Fruit fly (Drosophila melanogaster) whole organism, embryonic: ENCODE measurements around the gene CG5500.
A peak's percentile ranks its signal among the peaks of the same experiment; 100 is the strongest.

ENCODE experiments used
- Adf1 ChIP-seq: fragments of 200-800 bp; sonication (Bioruptor generic); IDR thresholded peaks from 2 replicates; pipeline ENCODE4 v1.3.6; 2022; ENCODE audit warnings: missing biosample characterization, missing genetic modification characterization
- CG10209 ChIP-seq: fragments of 200-800 bp; sonication (Bioruptor generic); optimal IDR thresholded peaks from 3 replicates; lab custom pipeline; 2017; ENCODE audit warnings: missing biosample characterization, mild to moderate bottlenecking, missing genetic modification characterization, missing genetic modification reagents
- CG10543 ChIP-seq: fragments of 200-800 bp; sonication (Bioruptor generic); optimal IDR thresholded peaks from 3 replicates; lab custom pipeline; 2017; ENCODE audit warnings: missing biosample characterization, mild to moderate bottlenecking, missing genetic modification characterization, moderate library complexity
- CG10565 ChIP-seq: fragments of 200-800 bp; sonication (Bioruptor generic); optimal IDR thresholded peaks from 3 replicates; lab custom pipeline; 2016; ENCODE audit warnings: missing biosample characterization, mild to moderate bottlenecking, missing genetic modification characterization
- CG11085 ChIP-seq: fragments of 200-800 bp; sonication (Bioruptor generic); IDR thresholded peaks from 2 replicates; pipeline ENCODE4 v1.3.6; 2022; ENCODE audit warnings: missing biosample characterization, missing genetic modification characterization
- CG11456 ChIP-seq: fragments of 200-800 bp; sonication (Bioruptor generic); IDR thresholded peaks from 3 replicates; pipeline ENCODE4 v1.3.6; 2022; ENCODE audit warnings: missing biosample characterization, missing genetic modification characterization
- CG13123 ChIP-seq: fragments of 200-800 bp; sonication (Bioruptor generic); optimal IDR thresholded peaks from 2 replicates; lab custom pipeline; 2016; ENCODE audit warnings: missing biosample characterization, missing genetic modification characterization
- CG15601 ChIP-seq: fragments of 200-800 bp; sonication (Bioruptor generic); optimal IDR thresholded peaks from 3 replicates; lab custom pipeline; 2019; ENCODE audit warnings: missing biosample characterization, mild to moderate bottlenecking, missing genetic modification characterization, moderate library complexity
- CG3065 ChIP-seq: fragments of 200-800 bp; sonication (Bioruptor generic); optimal IDR thresholded peaks from 2 replicates; lab custom pipeline; 2016; ENCODE audit warnings: missing biosample characterization, missing genetic modification characterization
- CG3163 ChIP-seq: fragments of 200-800 bp; sonication (Bioruptor generic); optimal IDR thresholded peaks from 3 replicates; lab custom pipeline; 2016; ENCODE audit warnings: missing biosample characterization, missing genetic modification characterization
- CG32767 ChIP-seq: fragments of 200-800 bp; sonication (Bioruptor generic); IDR thresholded peaks from 2 replicates; pipeline ENCODE4 v1.3.6; 2022; ENCODE audit warnings: missing biosample characterization, missing genetic modification characterization
- CG3281 ChIP-seq: fragments of 200-800 bp; sonication (Bioruptor generic); optimal IDR thresholded peaks from 3 replicates; lab custom pipeline; 2017; ENCODE audit warnings: missing biosample characterization, mild to moderate bottlenecking, missing genetic modification characterization
- CG4617 ChIP-seq: fragments of 200-800 bp; sonication (Bioruptor generic); optimal IDR thresholded peaks from 3 replicates; lab custom pipeline; 2016; ENCODE audit warnings: missing biosample characterization, missing genetic modification characterization, borderline replicate concordance
- CG5180 ChIP-seq: fragments of 200-800 bp; sonication (Bioruptor generic); optimal IDR thresholded peaks from 3 replicates; lab custom pipeline; 2017; ENCODE audit warnings: missing biosample characterization, missing genetic modification characterization, mild to moderate bottlenecking, moderate library complexity, missing genetic modification reagents
- CG6689 ChIP-seq: fragments of 200-800 bp; sonication (Bioruptor generic); IDR thresholded peaks from 2 replicates; pipeline ENCODE4 v1.3.6; 2022; ENCODE audit warnings: missing biosample characterization, missing genetic modification characterization
- CG7745 ChIP-seq: fragments of 200-800 bp; sonication (Bioruptor generic); optimal IDR thresholded peaks from 2 replicates; lab custom pipeline; 2018; ENCODE audit warnings: missing biosample characterization, mild to moderate bottlenecking, missing genetic modification characterization, moderate library complexity
- CG8359 ChIP-seq: fragments of 200-800 bp; sonication (Bioruptor generic); optimal IDR thresholded peaks from 2 replicates; lab custom pipeline; 2017; ENCODE audit warnings: missing biosample characterization, mild to moderate bottlenecking, missing genetic modification characterization, borderline replicate concordance
- CG8388 ChIP-seq: fragments of 200-800 bp; sonication (Bioruptor generic); optimal IDR thresholded peaks from 2 replicates; lab custom pipeline; 2019; ENCODE audit warnings: missing biosample characterization, mild to moderate bottlenecking, missing genetic modification characterization, moderate library complexity
- CG9797 ChIP-seq: fragments of 200-800 bp; sonication (Bioruptor generic); optimal IDR thresholded peaks from 3 replicates; lab custom pipeline; 2018; ENCODE audit warnings: missing biosample characterization, mild to moderate bottlenecking, missing genetic modification characterization
- CG9876 ChIP-seq: fragments of 200-800 bp; sonication (Bioruptor generic); optimal IDR thresholded peaks from 2 replicates; lab custom pipeline; 2016; ENCODE audit warnings: missing biosample characterization, missing genetic modification characterization
- Elba2 ChIP-seq: fragments of 200-800 bp; sonication (Bioruptor generic); optimal IDR thresholded peaks from 3 replicates; lab custom pipeline; 2016; ENCODE audit warnings: missing biosample characterization, missing genetic modification characterization
- Ets97D ChIP-seq: fragments of 200-800 bp; sonication (Bioruptor generic); optimal IDR thresholded peaks from 3 replicates; lab custom pipeline; 2016; ENCODE audit warnings: missing biosample characterization, missing genetic modification characterization
- Hr78 ChIP-seq, 2 experiments: fragments of 200-800 bp in 1 of 2; fragments of >200 bp in 1 of 2; sonication (Bioruptor generic) in 1 of 2; optimal IDR thresholded peaks; 2 replicates each; lab custom pipeline; 2017 to 2019; ENCODE audit warnings: missing biosample characterization in 2 of 2, missing genetic modification characterization in 2 of 2, mild to moderate bottlenecking in 1 of 2, moderate library complexity in 1 of 2
- Med ChIP-seq: fragments of 200-800 bp; sonication (Bioruptor generic); peaks from one replicate; lab custom pipeline; 2016; ENCODE audit warnings: missing biosample characterization, missing genetic modification characterization, mild to moderate bottlenecking, inconsistent platforms, moderate library complexity
- Ssrp ChIP-seq: fragments of 200-800 bp; sonication (Bioruptor generic); optimal IDR thresholded peaks from 2 replicates; lab custom pipeline; 2018; ENCODE audit warnings: missing biosample characterization, mild to moderate bottlenecking, missing genetic modification characterization, moderate library complexity
- ab ChIP-seq: fragments of 200-800 bp; sonication (Bioruptor generic); optimal IDR thresholded peaks from 2 replicates; lab custom pipeline; 2016; ENCODE audit warnings: missing biosample characterization, missing genetic modification characterization
- bab2 ChIP-seq: fragments of 200-800 bp; sonication (Bioruptor generic); optimal IDR thresholded peaks from 2 replicates; lab custom pipeline; 2016; ENCODE audit warnings: missing biosample characterization, missing genetic modification characterization
- caup ChIP-seq: fragments of 200-800 bp; sonication (Bioruptor generic); optimal IDR thresholded peaks from 3 replicates; lab custom pipeline; 2017; ENCODE audit warnings: missing biosample characterization, mild to moderate bottlenecking, missing genetic modification characterization, moderate library complexity; ENCODE audit not compliant: severe bottlenecking
- crol ChIP-seq: fragments of 200-800 bp; sonication (Bioruptor generic); IDR thresholded peaks from 2 replicates; pipeline ENCODE4 v1.3.6; 2022; ENCODE audit warnings: missing biosample characterization, missing genetic modification characterization
- fd3F ChIP-seq: fragments of 200-800 bp; sonication (Bioruptor generic); optimal IDR thresholded peaks from 2 replicates; lab custom pipeline; 2018; ENCODE audit warnings: missing biosample characterization, mild to moderate bottlenecking, missing genetic modification characterization, moderate library complexity
- ftz-f1 ChIP-seq: fragments of 200-800 bp; sonication (Bioruptor generic); optimal IDR thresholded peaks from 2 replicates; lab custom pipeline; 2016; ENCODE audit warnings: missing biosample characterization, missing genetic modification characterization
- gem ChIP-seq: fragments of 200-800 bp; sonication (Bioruptor generic); optimal IDR thresholded peaks from 2 replicates; lab custom pipeline; 2019; ENCODE audit warnings: missing biosample characterization, mild to moderate bottlenecking, missing genetic modification characterization, moderate library complexity
- gro ChIP-seq: fragments of 200-800 bp; sonication (Bioruptor generic); optimal IDR thresholded peaks from 2 replicates; lab custom pipeline; 2016; ENCODE audit warnings: missing biosample characterization, missing genetic modification characterization
- gsb-n ChIP-seq: fragments of 200-800 bp; sonication (Bioruptor generic); optimal IDR thresholded peaks from 3 replicates; lab custom pipeline; 2018; ENCODE audit warnings: missing biosample characterization, mild to moderate bottlenecking, missing genetic modification characterization
- hkb ChIP-seq, 2 experiments: fragments of 200-800 bp in 1 of 2; fragments of >200 bp in 1 of 2; sonication (Bioruptor generic) in 1 of 2; IDR thresholded peaks in 1 of 2; optimal IDR thresholded peaks in 1 of 2; 2 replicates each; pipeline versions ENCODE4 v1.3.6 to Lab custom; 2017 to 2022; ENCODE audit warnings: missing biosample characterization in 1 of 2, missing genetic modification characterization in 1 of 2
- insv ChIP-seq, 2 experiments: fragments of 200-800 bp; sonication (Bioruptor generic); optimal IDR thresholded peaks; 3 replicates each; lab custom pipeline; 2016 to 2018; ENCODE audit warnings: missing biosample characterization in 2 of 2, missing genetic modification characterization in 2 of 2
- kni ChIP-seq: fragments of 200-800 bp; sonication (Bioruptor generic); optimal IDR thresholded peaks from 3 replicates; lab custom pipeline; 2017; ENCODE audit warnings: mild to moderate bottlenecking, missing biosample characterization, missing genetic modification reagents, missing genetic modification characterization
- ranshi ChIP-seq: fragments of 200-800 bp; sonication (Bioruptor generic); IDR thresholded peaks from 2 replicates; pipeline ENCODE4 v1.3.6; 2022; ENCODE audit warnings: missing biosample characterization, missing genetic modification characterization
- rib ChIP-seq: fragments of 200-800 bp; sonication (Bioruptor generic); IDR thresholded peaks from 2 replicates; pipeline ENCODE4 v1.3.6; 2022; ENCODE audit warnings: missing biosample characterization, missing genetic modification characterization
- run ChIP-seq: fragments of 200-800 bp; sonication (Bioruptor generic); optimal IDR thresholded peaks from 3 replicates; lab custom pipeline; 2018; ENCODE audit warnings: missing biosample characterization, mild to moderate bottlenecking, missing genetic modification characterization
- scrt ChIP-seq: fragments of 200-800 bp; sonication (Bioruptor generic); optimal IDR thresholded peaks from 2 replicates; lab custom pipeline; 2018; ENCODE audit warnings: missing biosample characterization, mild to moderate bottlenecking, missing genetic modification characterization, moderate library complexity
- seq ChIP-seq: fragments of 200-800 bp; sonication (Bioruptor generic); IDR thresholded peaks from 2 replicates; pipeline ENCODE4 v1.3.6; 2022; ENCODE audit warnings: missing biosample characterization, missing genetic modification characterization
- tup ChIP-seq: fragments of 200-800 bp; sonication (Bioruptor generic); optimal IDR thresholded peaks from 2 replicates; lab custom pipeline; 2016; ENCODE audit warnings: missing biosample characterization, mild to moderate bottlenecking, missing genetic modification characterization, moderate library complexity
- unc-4 ChIP-seq: fragments of 200-800 bp; sonication (Bioruptor generic); IDR thresholded peaks from 2 replicates; pipeline ENCODE4 v1.3.6; 2022; ENCODE audit warnings: missing biosample characterization, missing genetic modification characterization; ENCODE audit not compliant: partially characterized antibody
- wek ChIP-seq: fragments of 200-800 bp; sonication (Bioruptor generic); optimal IDR thresholded peaks from 3 replicates; lab custom pipeline; 2018; ENCODE audit warnings: missing biosample characterization, mild to moderate bottlenecking, missing genetic modification characterization, moderate library complexity

The CG5500 gene

DNA sequence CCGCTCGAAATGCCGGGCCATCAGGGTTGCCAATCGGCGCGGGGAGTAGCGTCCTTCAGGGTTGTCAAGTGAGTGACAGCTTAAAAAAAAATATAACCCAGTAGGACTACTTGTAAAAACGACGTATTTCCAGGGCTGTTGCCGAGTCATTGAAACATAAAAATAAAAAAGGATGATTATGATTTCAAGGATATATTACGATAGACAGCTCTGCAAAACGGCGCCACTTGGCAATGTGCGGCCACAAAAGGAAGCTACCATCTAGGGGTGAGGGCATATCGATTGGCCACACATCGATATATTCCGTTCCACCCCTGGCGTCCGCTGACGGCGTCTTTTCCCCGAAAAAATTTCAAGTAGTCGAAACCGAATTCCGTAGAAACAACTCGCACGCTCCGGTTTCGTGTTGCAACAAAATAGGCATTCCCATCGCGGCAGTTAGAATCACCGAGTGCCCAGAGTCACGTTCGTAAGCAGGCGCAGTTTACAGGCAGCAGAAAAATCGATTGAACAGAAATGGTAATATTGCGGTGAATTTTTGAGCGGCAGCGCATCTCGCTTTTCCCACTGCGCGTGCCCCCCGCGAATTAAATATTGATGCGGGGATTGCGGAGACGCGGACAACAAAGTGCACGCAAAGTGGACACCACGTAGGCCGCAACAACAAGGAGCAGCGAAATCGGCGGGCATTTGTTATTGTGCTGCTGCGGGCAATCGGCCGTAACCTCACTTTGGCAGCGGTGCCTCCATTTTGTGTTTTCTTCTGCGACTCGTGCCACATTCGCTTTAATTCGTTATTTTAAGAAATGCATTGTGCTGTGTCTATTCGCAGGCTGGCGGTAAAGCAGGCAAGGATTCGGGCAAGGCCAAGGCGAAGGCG is 9.6 kb upstream of the CG5500 start, which contains the start of the genes ball and His2Av (continued):
- peak; percentile 38 for TF ChIP-seq crol

DNA sequence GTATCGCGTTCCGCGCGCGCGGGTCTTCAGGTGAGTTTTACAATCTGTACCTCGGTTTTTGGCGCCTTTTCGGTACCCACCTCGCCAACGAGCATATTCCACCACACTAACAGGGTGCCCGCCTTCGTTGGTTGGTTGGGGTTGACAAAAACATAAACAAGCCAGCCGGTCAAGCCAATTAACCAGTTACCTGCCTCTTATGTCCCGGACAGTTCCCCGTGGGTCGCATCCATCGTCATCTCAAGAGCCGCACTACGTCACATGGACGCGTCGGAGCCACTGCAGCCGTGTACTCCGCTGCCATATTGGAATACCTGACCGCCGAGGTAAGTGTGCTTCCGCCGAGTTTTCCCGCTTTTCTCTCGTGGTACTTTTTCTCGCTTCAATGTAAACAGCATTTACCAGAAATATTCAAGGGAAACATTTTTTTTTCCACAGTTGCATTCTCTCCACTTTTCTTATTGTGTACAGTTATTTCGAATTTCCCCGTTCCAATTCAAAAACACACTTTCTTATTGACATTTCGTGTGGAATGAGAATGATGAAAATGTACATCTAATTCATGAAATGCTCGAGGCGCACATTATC is 8.9 kb upstream of the CG5500 start:
- no peak for TF ChIP-seq ranshi
- no peak for TF ChIP-seq hkb (optimal IDR thresholded peaks at IDR 0.05; lab: Kevin White, UChicago)
- no peak for TF ChIP-seq hkb (GFP tag; IDR thresholded peaks at IDR 0.05; lab: Robert Waterston, UW)
- no peak for TF ChIP-seq CG9876 (GFP tag; lab: Kevin White, UChicago)
- no peak for TF ChIP-seq CG7745 (tag; lab: Kevin White, UChicago)
- TF ChIP-seq tup: no peak
- no peak for TF ChIP-seq gem (tag; lab: Kevin White, UChicago)
- TF ChIP-seq CG6689 (GFP tag; lab: Robert Waterston, UW): no peak
- TF ChIP-seq gro: no peak
- peak; percentile 87 for TF ChIP-seq Med
- TF ChIP-seq wek (GFP tag; lab: Kevin White, UChicago): no peak
- no peak for TF ChIP-seq caup
- TF ChIP-seq Ets97D (GFP tag; lab: Kevin White, UChicago): no peak
- TF ChIP-seq unc-4 (GFP tag; lab: Robert Waterston, UW): no peak
- TF ChIP-seq CG8388 (GFP tag; lab: Kevin White, UChicago): no peak
- TF ChIP-seq CG15601 (tag; lab: Kevin White, UChicago): no peak
- peak; percentile 37; the same call in 1 of the 2 replicates for TF ChIP-seq seq (GFP tag; lab: Robert Waterston, UW)
- TF ChIP-seq CG11456 (GFP tag; lab: Robert Waterston, UW): no peak
- no peak for TF ChIP-seq kni (GFP tag; lab: Kevin White, UChicago)
- peak; percentile 82 for TF ChIP-seq Elba2 (GFP tag; lab: Kevin White, UChicago)
- TF ChIP-seq bab2: no peak
- no peak for TF ChIP-seq CG32767 (GFP tag; lab: Robert Waterston, UW)
- no peak for TF ChIP-seq ab (GFP tag; lab: Kevin White, UChicago)
- no peak for TF ChIP-seq CG3163 (GFP tag; lab: Kevin White, UChicago)
- no peak for TF ChIP-seq CG4617 (GFP tag; lab: Kevin White, UChicago)
- TF ChIP-seq CG9797 (GFP tag; lab: Kevin White, UChicago): no peak
- no peak for TF ChIP-seq crol
- no peak for TF ChIP-seq Hr78 (GFP tag; optimal IDR thresholded peaks at IDR 0.05; lab: Kevin White, UChicago)
- TF ChIP-seq CG11085 (GFP tag; lab: Robert Waterston, UW): no peak
- peak in 1 of 2 experiments; percentile 49 for TF ChIP-seq insv (GFP tag; optimal IDR thresholded peaks at IDR 0.05; lab: Kevin White, UChicago)
- no peak for TF ChIP-seq fd3F (GFP tag; lab: Kevin White, UChicago)
- TF ChIP-seq CG10565 (GFP tag; lab: Kevin White, UChicago): no peak
- TF ChIP-seq Adf1 (GFP tag; lab: Robert Waterston, UW): no peak
- no peak for TF ChIP-seq gsb-n
- TF ChIP-seq Ssrp (tag; lab: Kevin White, UChicago): no peak
- no peak for TF ChIP-seq CG8359 (GFP tag; lab: Kevin White, UChicago)
- TF ChIP-seq CG13123 (GFP tag; lab: Kevin White, UChicago): no peak
- no peak for TF ChIP-seq run
- peak; percentile 35 for TF ChIP-seq CG5180 (GFP tag; lab: Kevin White, UChicago)
- no peak for TF ChIP-seq ftz-f1
- TF ChIP-seq CG10209 (GFP tag; lab: Kevin White, UChicago): no peak
- no peak for TF ChIP-seq rib (GFP tag; lab: Robert Waterston, UW)
- no peak for TF ChIP-seq scrt (GFP tag; lab: Kevin White, UChicago)
- no peak for TF ChIP-seq CG3281 (GFP tag; lab: Kevin White, UChicago)
- no peak for TF ChIP-seq CG3065 (GFP tag; lab: Kevin White, UChicago)
- TF ChIP-seq CG10543: no peak
